Fruit fly (Drosophila melanogaster) whole organism, pupa: ENCODE results near the gene CG17930.
A peak's percentile ranks its signal among the peaks of the same experiment; 100 is the strongest.

Experiments used
- CG10348 ChIP-seq: fragments of 200-800 bp; sonication (Bioruptor generic); IDR thresholded peaks from 2 replicates; pipeline ENCODE4 v1.3.6; 2022; ENCODE audit warnings: missing biosample characterization, missing genetic modification characterization
- CG12605 ChIP-seq: fragments of 200-800 bp; sonication (Bioruptor generic); IDR thresholded peaks from 2 replicates; pipeline ENCODE4 v1.3.6; 2022; ENCODE audit warnings: missing biosample characterization, missing genetic modification characterization
- CG13204 ChIP-seq: fragments of 200-800 bp; sonication (Bioruptor generic); optimal IDR thresholded peaks from 2 replicates; lab custom pipeline; 2018; ENCODE audit warnings: missing biosample characterization, mild to moderate bottlenecking, missing genetic modification characterization, moderate library complexity
- CG14655 ChIP-seq: fragments of 200-800 bp; sonication (Bioruptor generic); optimal IDR thresholded peaks from 3 replicates; lab custom pipeline; 2017; ENCODE audit warnings: mild to moderate bottlenecking, missing biosample characterization, missing genetic modification reagents, missing genetic modification characterization
- CG15710 ChIP-seq: fragments of 200-800 bp; sonication (Bioruptor generic); optimal IDR thresholded peaks from 2 replicates; lab custom pipeline; 2018; ENCODE audit warnings: missing biosample characterization, mild to moderate bottlenecking, missing genetic modification characterization, moderate library complexity
- CG17806 ChIP-seq: fragments of 200-800 bp; sonication (Bioruptor generic); optimal IDR thresholded peaks from 2 replicates; lab custom pipeline; 2018; ENCODE audit warnings: missing biosample characterization, mild to moderate bottlenecking, missing genetic modification characterization, moderate library complexity
- CG32121 ChIP-seq: fragments of 200-800 bp; sonication (Bioruptor generic); IDR thresholded peaks from 2 replicates; pipeline ENCODE4 v1.3.6; 2022; ENCODE audit warnings: missing biosample characterization, missing genetic modification characterization
- CG34367 ChIP-seq: fragments of 200-800 bp; sonication (Bioruptor generic); optimal IDR thresholded peaks from 2 replicates; lab custom pipeline; 2018; ENCODE audit warnings: missing biosample characterization, mild to moderate bottlenecking, missing genetic modification characterization
- CG4496 ChIP-seq: fragments of 200-800 bp; sonication (Bioruptor generic); IDR thresholded peaks from 3 replicates; pipeline ENCODE4 v1.3.6; 2022; ENCODE audit warnings: missing biosample characterization, missing genetic modification characterization
- CG8159 ChIP-seq: fragments of 200-800 bp; sonication (Bioruptor generic); optimal IDR thresholded peaks from 3 replicates; lab custom pipeline; 2018; ENCODE audit warnings: missing biosample characterization, mild to moderate bottlenecking, missing genetic modification characterization, moderate library complexity
- CG8301 ChIP-seq: fragments of 200-800 bp; sonication (Bioruptor generic); optimal IDR thresholded peaks from 2 replicates; lab custom pipeline; 2018; ENCODE audit warnings: missing biosample characterization, mild to moderate bottlenecking, missing genetic modification characterization
- CG9948 ChIP-seq: fragments of 200-800 bp; sonication (Bioruptor generic); optimal IDR thresholded peaks from 2 replicates; lab custom pipeline; 2018; ENCODE audit warnings: missing biosample characterization, mild to moderate bottlenecking, missing genetic modification characterization, moderate library complexity
- D1 ChIP-seq: fragments of 200-800 bp; sonication (Bioruptor generic); optimal IDR thresholded peaks from 2 replicates; lab custom pipeline; 2018; ENCODE audit warnings: missing biosample characterization, mild to moderate bottlenecking, missing genetic modification characterization, moderate library complexity
- EcR ChIP-seq: fragments of 200-800 bp; sonication (Bioruptor generic); optimal IDR thresholded peaks from 3 replicates; lab custom pipeline; 2019; ENCODE audit warnings: missing biosample characterization, missing genetic modification characterization, mild to moderate bottlenecking, moderate library complexity, missing genetic modification reagents
- Pif1A ChIP-seq: fragments of 200-800 bp; sonication (Bioruptor generic); optimal IDR thresholded peaks from 3 replicates; lab custom pipeline; 2016; ENCODE audit warnings: missing biosample characterization, missing genetic modification characterization
- Pif1B ChIP-seq: fragments of 200-800 bp; sonication (Bioruptor generic); optimal IDR thresholded peaks from 3 replicates; lab custom pipeline; 2016; ENCODE audit warnings: missing biosample characterization, missing genetic modification characterization
- Snoo ChIP-seq: fragments of 200-800 bp; sonication (Bioruptor generic); optimal IDR thresholded peaks from 3 replicates; lab custom pipeline; 2017; ENCODE audit warnings: missing biosample characterization, mild to moderate bottlenecking, missing genetic modification characterization, inconsistent platforms
- fd96Ca ChIP-seq: fragments of 200-800 bp; sonication (Bioruptor generic); IDR thresholded peaks from 3 replicates; pipeline ENCODE4 v1.3.6; 2022; ENCODE audit warnings: missing biosample characterization, missing genetic modification characterization
- gl ChIP-seq: fragments of 200-800 bp; sonication (Bioruptor generic); optimal IDR thresholded peaks from 2 replicates; lab custom pipeline; 2018; ENCODE audit warnings: missing biosample characterization, mild to moderate bottlenecking, missing genetic modification characterization

CG17930 gene

DNA sequence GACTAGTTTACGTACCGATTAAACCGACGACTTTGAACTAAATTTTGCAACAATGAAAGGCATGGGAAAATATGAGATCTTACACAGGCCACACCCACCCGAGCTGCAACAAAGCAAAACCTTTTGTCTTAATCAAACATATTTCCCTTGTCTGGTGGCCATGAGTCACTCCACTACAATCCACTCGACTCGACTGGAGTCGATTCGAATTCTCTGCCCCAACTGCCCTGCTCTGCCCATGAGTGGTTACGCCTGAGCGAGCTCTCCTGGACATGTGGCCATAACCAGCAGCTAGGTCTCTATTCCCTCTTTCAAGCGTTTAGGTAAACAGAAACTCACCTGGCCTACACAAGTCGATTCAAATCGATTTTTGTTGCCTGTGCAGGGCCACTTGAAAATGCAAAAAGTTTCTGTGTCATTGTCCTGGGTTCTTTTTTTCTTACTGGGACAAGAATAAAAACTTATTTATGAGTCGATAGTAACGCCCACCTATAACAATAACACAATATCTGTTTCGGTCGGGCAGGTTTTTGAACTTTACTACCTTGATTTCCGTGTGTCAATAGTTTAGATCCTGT is 38.8 kb upstream of the CG17930 start:
- TF ChIP-seq EcR (peak; percentile 90), CG15710 (tag; lab: Kevin White, UChicago) (no peak), CG8159 (peak; percentile 1), Pif1B (GFP tag; lab: Kevin White, UChicago) (no peak), CG4496 (no peak), gl (tag; lab: Kevin White, UChicago) (peak; percentile 38)
- TF ChIP-seq, all 21 proteins: peak for 3

dm6 chr3R:16290242-16290824 is 37.3 kb upstream of the CG17930 start:
- TF ChIP-seq CG12605 (no peak), CG13204 (GFP tag; lab: Kevin White, UChicago) (no peak), Snoo (tag; lab: Kevin White, UChicago) (peak; percentile 26), EcR (peak; percentile 82)

DNA sequence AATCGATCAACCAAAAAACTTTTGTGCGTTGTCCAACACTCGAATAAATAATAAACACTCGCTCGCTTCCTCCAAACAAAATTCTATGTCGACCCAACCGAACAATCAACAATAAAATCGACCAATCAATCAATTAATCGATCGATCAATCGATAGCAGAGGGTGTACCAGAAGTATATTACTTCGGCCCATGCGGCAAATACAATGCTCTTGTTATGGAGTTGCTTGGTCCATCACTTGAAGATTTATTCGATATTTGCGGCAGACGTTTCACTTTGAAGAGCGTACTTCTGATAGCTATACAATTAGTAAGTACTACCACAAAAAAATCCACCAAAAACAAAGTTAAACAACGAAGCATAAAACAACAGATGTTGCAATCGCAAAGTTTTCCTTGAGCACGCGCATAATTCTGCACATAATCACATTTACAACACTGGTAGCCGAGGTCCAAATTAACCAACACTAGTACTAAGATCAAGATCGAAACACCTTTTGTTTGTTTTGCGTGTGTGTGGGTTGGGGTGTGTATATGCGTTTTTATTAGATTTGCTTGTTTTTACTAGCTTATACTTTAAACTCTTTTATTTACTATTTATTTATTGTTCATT is 32.0 kb upstream of the CG17930 start:
- no peak for TF ChIP-seq CG10348
- TF ChIP-seq CG32121 (GFP tag; lab: Robert Waterston, UW) = no peak
- TF ChIP-seq CG14655 (GFP tag; lab: Kevin White, UChicago) = no peak
- no peak for TF ChIP-seq D1 (tag; lab: Kevin White, UChicago)
- TF ChIP-seq CG17806 (tag; lab: Kevin White, UChicago) = no peak
- no peak for TF ChIP-seq CG34367 (tag; lab: Kevin White, UChicago)
- TF ChIP-seq Pif1B (GFP tag; lab: Kevin White, UChicago) = no peak
- TF ChIP-seq CG15710 (tag; lab: Kevin White, UChicago) = no peak

DNA sequence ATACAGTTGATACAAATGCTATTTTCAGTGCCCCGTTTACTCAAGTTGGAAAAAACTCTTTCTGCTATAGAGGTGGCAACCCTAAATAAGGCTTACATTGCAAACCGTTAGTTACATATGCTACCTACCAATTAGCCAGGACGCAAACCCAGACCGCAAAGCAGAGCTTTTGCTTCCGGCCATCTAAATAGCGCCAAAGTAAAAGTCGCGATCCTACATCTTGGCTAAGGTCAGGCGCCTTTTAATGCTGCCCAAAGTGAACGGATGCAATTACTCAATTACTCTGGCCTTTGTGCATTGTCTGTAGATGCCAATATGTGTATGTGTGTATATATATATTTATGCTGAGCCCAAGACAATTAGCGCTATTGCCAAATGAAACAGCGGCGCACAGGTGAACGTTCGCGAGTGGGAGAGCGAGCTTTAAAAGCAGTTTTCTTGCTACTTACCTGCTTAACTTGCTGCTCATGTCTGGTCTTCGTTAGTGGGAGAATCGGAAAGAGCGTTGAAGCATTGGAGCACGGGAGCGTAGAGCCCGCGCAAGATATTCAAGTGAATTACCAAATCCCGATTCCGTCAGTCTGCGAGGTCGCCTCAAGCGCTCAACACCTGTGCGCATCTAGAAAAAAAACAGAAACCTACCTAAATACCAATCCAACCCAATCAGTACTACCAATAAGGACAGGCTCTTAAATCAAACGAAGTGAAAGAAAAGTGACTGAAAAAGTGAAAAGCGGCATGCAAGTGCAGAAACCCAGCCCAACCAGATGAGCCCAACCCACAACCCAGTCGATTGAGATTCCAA is 22.3 kb upstream of the CG17930 start, which contains the start of gene Zip89B:
Gene Zip89B, plus strand, starts transcription at position 574 of the 805 bp plus-strand sequence.
- no peak for TF ChIP-seq CG9948 (tag; lab: Kevin White, UChicago)
- no peak for TF ChIP-seq CG4496
- TF ChIP-seq CG15710 (tag; lab: Kevin White, UChicago) = no peak
- peak; percentile 23 for TF ChIP-seq Pif1B (GFP tag; lab: Kevin White, UChicago)
- TF ChIP-seq CG8301 (tag; lab: Kevin White, UChicago) = no peak
- no peak for TF ChIP-seq CG34367 (tag; lab: Kevin White, UChicago)
- peak; percentile 93 for TF ChIP-seq EcR
- no peak for TF ChIP-seq gl (tag; lab: Kevin White, UChicago)

- TF ChIP-seq CG9948 (tag; lab: Kevin White, UChicago) = no peak
- no peak for TF ChIP-seq CG12605
- peak; percentile 69 for TF ChIP-seq EcR
- TF ChIP-seq CG32121 (GFP tag; lab: Robert Waterston, UW) = no peak
Measured at dm6 chr3R:16308057-16308456, 19.6 kb upstream of the CG17930 start.

dm6 chr3R:16309302-16310080 is 18.2 kb upstream of the CG17930 start:
- TF ChIP-seq CG4496 (0 out of 3 replicates have a peak, but pooled peaks have one; percentile 42), CG13204 (GFP tag; lab: Kevin White, UChicago) (peak; percentile 67), CG34367 (tag; lab: Kevin White, UChicago) (no peak), CG9948 (tag; lab: Kevin White, UChicago) (no peak), CG15710 (tag; lab: Kevin White, UChicago) (peak; percentile 10), CG8301 (tag; lab: Kevin White, UChicago) (no peak), D1 (tag; lab: Kevin White, UChicago) (no peak), CG17806 (tag; lab: Kevin White, UChicago) (no peak), EcR (no peak), CG8159 (peak; percentile 19), CG10348 (no peak), CG12605 (0 out of 2 replicates have a peak, but pooled peaks have one; percentile 17), CG32121 (GFP tag; lab: Robert Waterston, UW) (peak; percentile 30; the same call in 1 of the 2 replicates), Pif1A (GFP tag; lab: Kevin White, UChicago) (peak; percentile 10), fd96Ca (GFP tag; lab: Robert Waterston, UW) (no peak)
- TF ChIP-seq, all 21 proteins: peak for 7
